Fruit fly (Drosophila melanogaster) whole organism: ENCODE data around the gene Rchy1.

ENCODE experiments used
- CG8478 ChIP-seq: fragments of >200 bp; optimal IDR thresholded peaks from 2 replicates; lab custom pipeline; 2018; ENCODE audit warnings: inconsistent platforms
- Dll ChIP-seq: fragments of >200 bp; optimal IDR thresholded peaks from 2 replicates; lab custom pipeline; 2017
- EcR ChIP-seq, 2 experiments: fragments of >200 bp; optimal IDR thresholded peaks; 2 replicates each; lab custom pipeline; 2017; ENCODE audit warnings: missing biosample characterization in 2 of 2, missing genetic modification characterization in 2 of 2, missing genetic modification reagents in 2 of 2
- pan ChIP-seq: fragments of >200 bp; optimal IDR thresholded peaks from 2 replicates; lab custom pipeline; 2017
- psq ChIP-seq: fragments of >200 bp; optimal IDR thresholded peaks from 2 replicates; lab custom pipeline; 2017
- usp ChIP-seq: fragments of >200 bp; optimal IDR thresholded peaks from 2 replicates; lab custom pipeline; 2017; ENCODE audit warnings: missing biosample characterization, missing genetic modification characterization, mixed read lengths

The Rchy1 gene

DNA sequence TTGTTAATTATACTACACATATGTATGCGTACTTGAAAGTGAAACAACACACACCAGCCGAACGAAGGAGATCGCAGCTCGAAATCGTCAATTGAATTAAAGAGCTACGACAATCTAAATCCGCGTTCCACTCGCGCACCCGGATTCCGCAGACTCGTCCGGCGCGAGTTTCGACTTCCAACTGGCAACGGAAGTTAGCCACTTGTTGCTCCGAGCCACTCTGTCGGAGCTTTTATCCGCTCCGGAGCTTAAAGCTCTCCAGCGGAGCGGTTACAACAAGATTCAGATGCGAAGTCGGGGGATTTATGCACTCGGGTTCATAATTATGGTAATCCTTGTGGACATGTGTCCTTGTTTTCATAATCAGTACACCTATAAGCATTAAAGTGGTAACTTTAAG lies at the start of gene Rchy1:
TSS of gene Rchy1 (minus strand) at position 173 of the 400 bp plus-strand sequence.
- TF ChIP-seq usp (GFP tag; lab: Kevin White, UChicago) (no peak), Dll (no peak)

DNA sequence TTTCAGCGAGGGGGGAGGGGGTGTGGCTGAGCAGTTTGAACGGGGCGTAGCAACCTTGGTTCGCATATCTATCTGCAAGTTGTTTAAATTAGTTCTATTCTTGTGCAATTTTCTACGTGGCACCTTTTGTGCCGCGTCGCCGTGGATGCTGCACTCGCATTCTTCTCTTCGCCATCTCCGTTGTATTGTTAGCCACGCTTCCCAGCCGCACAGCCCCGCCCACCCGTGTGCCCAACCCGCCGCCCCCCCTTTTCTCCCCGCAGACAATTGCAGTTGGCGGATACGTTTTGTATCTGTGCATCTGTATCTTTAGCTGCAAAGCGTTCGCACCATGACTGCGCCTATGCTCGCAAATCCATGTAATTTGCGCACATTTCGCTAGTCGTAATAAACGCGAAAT lies 48.5 kb upstream of the Rchy1 start:
- TF ChIP-seq psq, result no peak
- no peak for TF ChIP-seq EcR (GFP tag; optimal IDR thresholded peaks at IDR 0.05; lab: Kevin White, UChicago)
- TF ChIP-seq pan (lab: Kevin White, UChicago), result no peak
- no peak for TF ChIP-seq usp (GFP tag; lab: Kevin White, UChicago)
- no peak for TF ChIP-seq Dll
- no peak for TF ChIP-seq CG8478 (lab: Kevin White, UChicago)

DNA sequence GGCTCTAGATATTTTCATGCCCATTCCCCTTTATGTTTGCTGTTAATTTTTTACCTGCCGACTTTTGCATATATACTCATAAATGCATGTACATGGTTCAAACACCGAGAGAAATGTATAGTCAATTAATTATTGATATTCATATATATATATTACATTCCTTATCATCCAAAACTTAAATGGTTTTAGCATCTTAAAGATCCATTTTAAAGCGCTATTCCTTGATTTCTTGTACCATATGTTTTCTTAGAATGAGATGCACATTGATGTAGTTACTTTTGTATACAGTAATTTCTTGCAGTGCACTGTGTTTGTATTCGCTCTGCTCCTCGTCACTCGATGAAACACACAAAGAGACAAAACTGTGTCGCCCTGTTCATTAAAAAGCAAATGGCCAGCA lies 43.2 kb upstream of the Rchy1 start:
- TF ChIP-seq psq (no peak), CG8478 (lab: Kevin White, UChicago) (no peak), usp (GFP tag; lab: Kevin White, UChicago) (no peak), EcR (GFP tag; optimal IDR thresholded peaks at IDR 0.05; lab: Kevin White, UChicago) (no peak), Dll (no peak), pan (lab: Kevin White, UChicago) (no peak)

DNA sequence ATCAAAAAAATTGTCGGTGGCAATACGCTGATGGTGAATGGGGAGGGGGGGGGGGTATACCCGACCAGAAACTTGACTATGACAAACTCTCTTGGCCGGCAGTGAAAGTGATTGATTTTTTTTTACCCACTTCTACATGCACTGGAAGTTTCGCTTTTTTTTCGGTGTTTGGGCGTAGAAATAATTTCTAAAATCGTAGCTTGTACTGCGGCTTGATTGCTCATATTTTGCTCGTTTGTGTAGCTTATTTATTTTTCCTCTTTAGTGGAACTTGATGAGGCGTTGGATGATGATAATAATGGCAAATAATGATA lies 38.2 kb upstream of the Rchy1 start:
- TF ChIP-seq EcR (GFP tag; optimal IDR thresholded peaks at IDR 0.05; lab: Kevin White, UChicago), result no peak
- no peak for TF ChIP-seq usp (GFP tag; lab: Kevin White, UChicago)
- TF ChIP-seq Dll, result no peak
- no peak for TF ChIP-seq pan (lab: Kevin White, UChicago)
- TF ChIP-seq CG8478 (lab: Kevin White, UChicago), result no peak
- no peak for TF ChIP-seq psq

DNA sequence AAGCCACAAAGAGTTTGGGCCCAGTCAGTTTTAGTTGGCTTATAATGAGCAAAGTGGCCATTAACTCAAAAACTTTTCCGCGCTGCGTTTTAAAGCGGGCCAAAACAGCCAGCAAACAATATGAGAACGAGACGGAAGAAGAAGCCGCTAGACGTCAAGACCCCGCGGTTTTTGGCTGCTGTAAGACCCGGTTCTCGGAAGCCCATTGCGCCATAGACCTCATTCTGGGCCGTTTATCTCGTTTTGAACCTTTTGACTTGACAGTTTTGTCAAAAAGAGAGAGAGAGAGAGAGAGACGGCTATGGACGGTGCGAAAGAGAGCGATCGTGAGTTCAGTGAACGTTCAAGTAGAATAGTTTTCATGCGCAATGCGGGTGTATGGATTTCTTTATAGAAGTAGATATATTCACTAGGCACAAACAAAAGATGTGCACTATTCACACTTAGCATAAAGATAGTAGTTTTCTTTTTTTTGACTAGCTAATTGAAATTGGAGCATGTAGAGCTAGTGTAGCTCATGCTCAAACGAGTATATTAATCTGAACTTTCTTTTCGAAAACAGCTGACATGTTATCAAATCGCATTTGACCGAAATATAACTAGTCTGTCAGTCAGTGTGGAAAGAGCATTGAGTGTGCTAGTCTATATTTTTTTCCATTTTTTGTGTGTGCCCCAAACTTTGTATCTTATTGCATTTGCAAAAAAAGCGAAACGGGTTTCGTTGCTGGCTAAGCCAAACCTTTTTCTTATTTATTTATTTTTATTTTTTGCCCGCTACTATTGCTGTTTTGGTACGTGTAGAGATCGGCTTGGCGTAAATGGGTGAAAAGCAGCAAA lies 37.6 kb upstream of the Rchy1 start:
- TF ChIP-seq pan (lab: Kevin White, UChicago) (no peak), EcR (GFP tag; optimal IDR thresholded peaks at IDR 0.05; lab: Kevin White, UChicago) (no peak), Dll (no peak), usp (GFP tag; lab: Kevin White, UChicago) (no peak), psq (no peak), CG8478 (lab: Kevin White, UChicago) (no peak)

DNA sequence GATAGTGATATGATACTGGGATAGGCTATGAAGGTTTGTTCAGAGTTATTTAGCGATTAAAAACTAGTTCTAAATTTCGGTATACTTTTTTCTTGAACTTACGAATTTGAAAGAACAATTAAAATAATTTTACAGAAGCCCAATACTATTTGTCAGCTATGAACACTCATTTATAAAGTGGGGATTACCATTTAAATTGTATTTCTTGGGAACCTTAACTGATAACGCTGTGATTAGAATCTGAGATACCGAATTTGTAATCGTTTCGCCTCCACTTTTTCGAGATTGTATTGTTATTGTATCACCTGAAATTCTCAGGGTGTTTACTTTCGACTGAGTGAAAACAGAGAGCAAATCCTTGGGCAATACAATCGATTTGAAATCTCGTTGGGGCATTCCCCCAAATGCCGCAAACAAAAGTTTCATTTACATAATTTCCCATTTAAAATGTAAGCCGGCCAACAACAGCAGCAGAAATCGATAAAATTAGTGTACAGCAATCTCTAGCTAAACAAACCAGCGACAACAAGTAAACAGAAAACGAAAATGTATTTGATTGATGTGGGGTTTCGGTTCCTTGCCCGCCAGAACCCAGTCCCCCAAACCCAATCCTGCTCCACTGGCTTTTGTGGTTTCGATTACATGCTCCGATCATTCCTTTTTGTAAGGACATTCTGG lies 35.3 kb upstream of the Rchy1 start:
- no peak for TF ChIP-seq psq
- no peak for TF ChIP-seq EcR (GFP tag; optimal IDR thresholded peaks at IDR 0.05; lab: Kevin White, UChicago)
- no peak for TF ChIP-seq usp (GFP tag; lab: Kevin White, UChicago)
- TF ChIP-seq Dll, result no peak
- TF ChIP-seq CG8478 (lab: Kevin White, UChicago), result no peak
- TF ChIP-seq pan (lab: Kevin White, UChicago), result no peak

DNA sequence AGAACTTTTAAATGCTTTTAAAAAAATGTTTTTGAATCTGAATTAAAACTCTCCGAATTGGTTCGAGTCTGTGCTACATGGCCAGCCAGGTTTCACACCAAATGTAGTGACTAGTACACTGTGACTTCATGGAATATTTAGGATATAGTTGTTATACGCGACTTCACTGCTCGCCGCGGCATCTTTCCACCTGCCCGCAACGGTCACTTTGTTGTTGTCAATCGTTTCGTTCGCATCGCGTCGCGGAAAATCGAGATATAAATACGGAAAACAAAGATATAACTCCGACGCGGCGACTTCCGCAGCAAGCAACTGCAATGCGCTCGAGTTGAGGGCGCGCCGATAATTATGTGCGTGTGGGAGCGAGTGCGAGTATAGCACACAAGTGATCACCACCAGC lies 33.0 kb upstream of the Rchy1 start, which contains the start of gene CG31637:
TSS of gene CG31637 (plus strand) at position 200 of the 400 bp plus-strand sequence.
- TF ChIP-seq pan (lab: Kevin White, UChicago) (no peak), CG8478 (lab: Kevin White, UChicago) (no peak), usp (GFP tag; lab: Kevin White, UChicago) (no peak), psq (no peak), EcR (GFP tag; optimal IDR thresholded peaks at IDR 0.05; lab: Kevin White, UChicago) (no peak), Dll (no peak)

DNA sequence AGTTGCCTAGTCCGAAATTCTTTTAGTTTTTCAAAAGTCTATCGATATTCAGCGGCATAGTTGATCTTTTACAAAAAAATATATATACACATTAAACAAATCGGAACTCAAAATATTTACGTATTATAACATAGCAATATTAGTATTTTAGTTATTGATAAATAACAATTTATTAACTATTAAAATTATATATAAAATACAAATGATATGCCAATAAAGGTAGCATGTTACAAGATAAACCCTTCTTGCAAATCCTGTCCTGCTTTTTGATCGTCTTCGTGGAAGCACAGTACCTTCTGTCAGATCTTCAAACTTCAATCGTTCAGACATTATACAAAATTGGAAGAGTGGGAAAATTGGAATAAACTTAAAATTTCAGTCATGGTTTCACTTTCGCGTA lies 31.3 kb upstream of the Rchy1 start, which contains the start of gene CG9550:
TSS of gene CG9550 (plus strand) at position 301 of the 400 bp plus-strand sequence.
- TF ChIP-seq CG8478 (lab: Kevin White, UChicago), result no peak
- TF ChIP-seq Dll, result no peak
- TF ChIP-seq EcR (GFP tag; optimal IDR thresholded peaks at IDR 0.05; lab: Kevin White, UChicago), result no peak
- no peak for TF ChIP-seq pan (lab: Kevin White, UChicago)
- no peak for TF ChIP-seq psq
- TF ChIP-seq usp (GFP tag; lab: Kevin White, UChicago), result no peak

DNA sequence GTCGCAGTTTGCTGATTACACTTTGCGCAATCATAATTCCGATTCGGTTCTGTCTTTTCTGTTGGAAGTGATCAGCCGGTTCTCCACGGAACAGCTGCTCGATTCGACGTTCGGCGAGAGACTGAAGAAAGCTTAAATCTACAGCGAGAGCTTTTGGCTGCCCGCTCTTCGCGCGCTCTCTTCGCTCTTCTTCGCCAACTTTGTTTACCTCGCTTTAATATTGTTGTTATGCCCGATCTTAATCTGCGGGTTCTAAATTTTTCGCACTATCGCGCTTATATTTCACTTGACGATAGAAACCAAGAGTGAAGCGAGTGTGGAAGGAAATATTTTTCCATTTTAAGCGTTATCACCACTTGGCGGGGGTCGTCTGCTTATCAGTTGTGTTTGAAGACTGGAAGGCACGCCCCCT lies 28.9 kb upstream of the Rchy1 start, which contains the start of gene CG9547:
TSS of gene CG9547 (minus strand) at position 128 of the 412 bp plus-strand sequence.
- TF ChIP-seq EcR (GFP tag; optimal IDR thresholded peaks at IDR 0.05; lab: Kevin White, UChicago) (no peak), Dll (no peak), CG8478 (lab: Kevin White, UChicago) (no peak), pan (lab: Kevin White, UChicago) (no peak), usp (GFP tag; lab: Kevin White, UChicago) (no peak), psq (no peak)

DNA sequence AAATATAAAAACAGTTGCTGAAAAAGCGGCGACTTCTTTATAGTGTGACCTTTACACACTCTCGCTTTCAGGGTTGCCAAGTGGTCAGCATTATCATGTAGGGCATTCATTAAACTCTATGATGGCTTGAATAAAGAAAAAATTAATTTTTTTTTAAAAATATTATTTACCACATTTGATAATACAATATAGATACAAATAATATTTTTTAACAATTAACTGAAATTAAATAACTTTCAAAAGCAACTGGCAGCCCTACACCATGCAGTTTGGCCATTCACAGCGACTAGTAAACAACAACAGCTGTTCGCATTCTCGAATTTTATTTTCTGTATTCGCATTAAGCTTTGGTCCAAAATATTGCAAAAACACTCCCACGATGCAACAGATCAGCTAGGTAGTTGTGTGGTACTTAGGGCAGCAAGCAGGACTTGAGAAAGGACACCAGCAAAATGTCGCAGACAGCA lies 25.3 kb upstream of the Rchy1 start, which contains the start of the genes Phf5a and CG31638:
TSS of gene Phf5a (minus strand) at position 61 of the 467 bp plus-strand sequence.
TSS of gene CG31638 (plus strand) at position 279 of the 467 bp plus-strand sequence.
- no peak for TF ChIP-seq psq
- no peak for TF ChIP-seq usp (GFP tag; lab: Kevin White, UChicago)
- no peak for TF ChIP-seq Dll
- no peak for TF ChIP-seq CG8478 (lab: Kevin White, UChicago)
- no peak for TF ChIP-seq EcR (GFP tag; optimal IDR thresholded peaks at IDR 0.05; lab: Kevin White, UChicago)
- TF ChIP-seq pan (lab: Kevin White, UChicago), result no peak

DNA sequence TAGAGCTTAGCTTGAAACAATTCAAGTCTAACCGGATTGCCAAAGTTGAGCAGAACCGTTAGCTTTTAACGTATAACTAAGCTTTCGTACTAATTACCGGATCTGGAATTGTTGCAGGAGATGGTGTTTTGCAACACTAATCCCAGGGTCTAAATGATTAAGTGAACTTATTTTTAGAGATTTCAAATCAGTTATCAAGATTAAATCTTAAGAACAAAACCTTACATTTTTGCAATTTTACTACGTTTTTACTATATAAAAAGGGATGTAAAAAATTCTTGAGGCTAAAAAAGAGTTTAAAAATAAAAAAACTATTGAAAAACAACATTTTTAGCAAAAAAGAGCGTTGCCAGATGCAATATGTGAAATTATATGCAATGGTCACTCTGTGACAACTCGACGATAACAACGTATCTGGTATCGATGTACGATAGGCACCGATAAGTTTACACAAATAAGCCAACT lies 23.2 kb upstream of the Rchy1 start, which contains the start of the genes KFase and epsilonCOP:
TSS of gene KFase (minus strand) at position 81 of the 465 bp plus-strand sequence.
TSS of gene epsilonCOP (plus strand) at position 415 of the 465 bp plus-strand sequence.
- TF ChIP-seq pan (lab: Kevin White, UChicago) (no peak), psq (no peak), CG8478 (lab: Kevin White, UChicago) (no peak), EcR (GFP tag; optimal IDR thresholded peaks at IDR 0.05; lab: Kevin White, UChicago) (no peak), usp (GFP tag; lab: Kevin White, UChicago) (no peak), Dll (no peak)
